Worm (Caenorhabditis elegans) whole organism, L3 larva: ENCODE measurements around the gene nhr-225.

Experiments
- ama-1 ChIP-seq: fragments of 150-350 bp; optimal IDR thresholded peaks from 2 replicates; lab custom pipeline; 2018
- elt-1 ChIP-seq: fragments of 150-350 bp; optimal IDR thresholded peaks from 2 replicates; lab custom pipeline; 2014; ENCODE audit warnings: missing biosample characterization, missing genetic modification characterization
- nhr-25 ChIP-seq: sonication (generic microtip); optimal IDR thresholded peaks from 2 replicates; lab custom pipeline; 2017; ENCODE audit warnings: missing biosample characterization, missing genetic modification characterization
- nhr-76 ChIP-seq: fragments of 150-350 bp; sonication (generic microtip); optimal IDR thresholded peaks from 5 replicates; lab custom pipeline; 2014; ENCODE audit warnings: missing biosample characterization, missing genetic modification characterization
- nhr-77 ChIP-seq: fragments of 150-350 bp; optimal IDR thresholded peaks from 2 replicates; lab custom pipeline; 2014; ENCODE audit warnings: missing biosample characterization, missing genetic modification characterization
- skn-1 ChIP-seq: fragments of 150-350 bp; optimal IDR thresholded peaks from 2 replicates; lab custom pipeline; 2014; ENCODE audit warnings: missing biosample characterization, missing genetic modification characterization
- snpc-4 ChIP-seq: fragments of 150-350 bp; optimal IDR thresholded peaks from 2 replicates; lab custom pipeline; 2014; ENCODE audit warnings: missing biosample characterization, missing genetic modification characterization
- unc-39 ChIP-seq: sonication (generic microtip); optimal IDR thresholded peaks from 4 replicates; lab custom pipeline; 2017; ENCODE audit warnings: missing biosample characterization, missing genetic modification characterization
- unc-62 ChIP-seq: fragments of 150-350 bp; sonication (generic microtip); optimal IDR thresholded peaks from 4 replicates; lab custom pipeline; 2014; ENCODE audit warnings: missing biosample characterization, missing genetic modification reagents, missing genetic modification characterization
- zag-1 ChIP-seq: fragments of 150-350 bp; optimal IDR thresholded peaks from 2 replicates; lab custom pipeline; 2014; ENCODE audit warnings: missing biosample characterization, missing genetic modification characterization
- ztf-4 ChIP-seq: fragments of 150-350 bp; optimal IDR thresholded peaks from 2 replicates; lab custom pipeline; 2014; ENCODE audit warnings: missing biosample characterization, missing genetic modification characterization

ce11 chrV:2278052-2278451 is 12.2 kb downstream of the nhr-225 start, which contains the start of gene nhr-59:
- no peak for TF ChIP-seq unc-62 (GFP tag; lab: Kevin White, UChicago)
- no peak for TF ChIP-seq ztf-4 (tag; lab: Kevin White, UChicago)
- no peak for TF ChIP-seq ama-1 (lab: Kevin White, UChicago)
- TF ChIP-seq elt-1 (tag; lab: Kevin White, UChicago), result no peak
- TF ChIP-seq zag-1 (tag; lab: Kevin White, UChicago), result no peak
- TF ChIP-seq nhr-76 (tag; lab: Kevin White, UChicago), result no peak
- TF ChIP-seq nhr-25, result no peak
- no peak for TF ChIP-seq snpc-4
- TF ChIP-seq nhr-77 (tag; lab: Kevin White, UChicago), result no peak
- TF ChIP-seq unc-39 (tag; lab: Kevin White, UChicago), result no peak
- TF ChIP-seq skn-1 (tag; lab: Kevin White, UChicago), result no peak
